Worm (Caenorhabditis elegans) whole organism, L4 larva: ENCODE results near the gene ghi-1.

ENCODE experiments used
- fkh-10 ChIP-seq: fragments of 150-350 bp; optimal IDR thresholded peaks from 2 replicates; lab custom pipeline; 2014; ENCODE audit warnings: missing biosample characterization, missing genetic modification reagents, missing genetic modification characterization
- lin-13 ChIP-seq: fragments of 150-350 bp; optimal IDR thresholded peaks from 2 replicates; lab custom pipeline; 2014; ENCODE audit warnings: missing biosample characterization, missing genetic modification reagents, missing genetic modification characterization
- pha-4 ChIP-seq, 2 experiments: fragments of 150-350 bp in 1 of 2; fragments of 200-800 bp in 1 of 2; sonication (Bioruptor generic) in 1 of 2; IDR thresholded peaks in 1 of 2; optimal IDR thresholded peaks in 1 of 2; 2 replicates each; pipeline versions ENCODE4 v1.3.6 to Lab custom; 2014 to 2022; ENCODE audit warnings: missing genetic modification characterization in 2 of 2, missing genetic modification reagents in 2 of 2, missing biosample characterization in 1 of 2, missing compliant biosample characterization in 1 of 2

DNA sequence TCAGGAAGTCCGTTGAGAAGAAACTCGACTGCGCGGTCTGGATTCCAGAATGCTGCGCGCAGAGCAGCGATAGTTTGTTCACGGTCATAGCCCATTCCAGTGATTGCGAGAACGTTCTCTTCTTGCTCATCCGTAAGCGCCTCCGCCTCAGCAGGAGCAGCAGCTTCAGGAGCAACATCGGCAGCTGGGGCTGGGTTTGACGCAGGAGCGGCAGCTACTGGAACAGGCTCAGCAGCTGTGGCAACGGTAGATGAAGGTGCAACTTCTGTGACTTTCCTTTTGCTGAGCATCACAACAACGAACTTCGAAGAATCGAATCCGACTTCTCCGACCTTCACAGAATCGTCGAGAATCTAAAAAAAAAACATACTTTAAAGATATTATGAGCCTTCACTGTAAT, 5.6 kb downstream of the ghi-1 start:
- TF ChIP-seq lin-13 (GFP tag; lab: Kevin White, UChicago) (no peak), pha-4 (GFP tag; IDR thresholded peaks at IDR 0.05; lab: Robert Waterston, UW) (no peak), pha-4 (tag; optimal IDR thresholded peaks at IDR 0.05; lab: Kevin White, UChicago) (no peak), fkh-10 (GFP tag; lab: Kevin White, UChicago) (no peak)
